Worm (Caenorhabditis elegans) whole organism, L1 larva: ENCODE measurements around the gene pqn-22.

Experiments
- F16B12.6 ChIP-seq: fragments of 150-350 bp; optimal IDR thresholded peaks from 2 replicates; lab custom pipeline; 2014; ENCODE audit warnings: missing biosample characterization, missing genetic modification characterization
- blmp-1 ChIP-seq: fragments of 150-350 bp; optimal IDR thresholded peaks from 2 replicates; lab custom pipeline; 2014; ENCODE audit warnings: missing biosample characterization, missing genetic modification characterization
- ceh-63 ChIP-seq: fragments of 200-800 bp; sonication (Bioruptor generic); optimal IDR thresholded peaks from 2 replicates; lab custom pipeline; 2018; ENCODE audit warnings: mild to moderate bottlenecking, missing genetic modification characterization, missing compliant biosample characterization
- ceh-82 ChIP-seq, 3 experiments: fragments of 150-350 bp in 1 of 3; sonication (generic microtip) in 2 of 3; optimal IDR thresholded peaks; 2 replicates each; lab custom pipeline; 2014 to 2017; ENCODE audit warnings: missing biosample characterization in 3 of 3, missing genetic modification characterization in 3 of 3
- ceh-88 ChIP-seq: fragments of 200-800 bp; sonication (Bioruptor generic); IDR thresholded peaks from 2 replicates; pipeline ENCODE4 v1.3.6; 2022; ENCODE audit warnings: missing genetic modification characterization, missing compliant biosample characterization
- ceh-90 ChIP-seq: sonication (generic microtip); optimal IDR thresholded peaks from 2 replicates; lab custom pipeline; 2016; ENCODE audit warnings: missing genetic modification characterization, missing compliant biosample characterization
- ces-1 ChIP-seq: fragments of 150-350 bp; optimal IDR thresholded peaks from 2 replicates; lab custom pipeline; 2014; ENCODE audit warnings: missing biosample characterization, missing genetic modification reagents, missing genetic modification characterization
- efl-3 ChIP-seq: fragments of 200-800 bp; sonication (Bioruptor generic); optimal IDR thresholded peaks from 2 replicates; lab custom pipeline; 2018; ENCODE audit warnings: mild to moderate bottlenecking, missing genetic modification characterization, missing compliant biosample characterization
- egl-13 ChIP-seq: sonication (generic microtip); optimal IDR thresholded peaks from 2 replicates; lab custom pipeline; 2016; ENCODE audit warnings: missing genotype, missing genetic modification reagents, missing genetic modification characterization, missing compliant biosample characterization
- elt-2 ChIP-seq: sonication (generic microtip); optimal IDR thresholded peaks from 2 replicates; lab custom pipeline; 2016; ENCODE audit warnings: missing genetic modification characterization, mild to moderate bottlenecking, inconsistent platforms, missing compliant biosample characterization, missing genetic modification reagents
- elt-3 ChIP-seq, 6 experiments: fragments of 150-350 bp in 1 of 6; sonication (generic microtip); optimal IDR thresholded peaks; 2 replicates each; lab custom pipeline; 2017 to 2018; ENCODE audit warnings: missing biosample characterization in 6 of 6, missing genetic modification characterization in 6 of 6, inconsistent platforms in 1 of 6
- ets-5 ChIP-seq: fragments of 200-800 bp; sonication (Bioruptor generic); IDR thresholded peaks from 2 replicates; pipeline ENCODE4 v1.3.6; 2022; ENCODE audit warnings: missing genetic modification characterization, missing compliant biosample characterization
- fkh-10 ChIP-seq: sonication (generic microtip); optimal IDR thresholded peaks from 2 replicates; lab custom pipeline; 2017; ENCODE audit warnings: missing biosample characterization, missing genetic modification reagents, missing genetic modification characterization
- fkh-8 ChIP-seq: sonication (generic microtip); optimal IDR thresholded peaks from 2 replicates; lab custom pipeline; 2016; ENCODE audit warnings: mild to moderate bottlenecking, missing genetic modification characterization, missing compliant biosample characterization
- grh-1 ChIP-seq: fragments of 200-800 bp; sonication (Bioruptor generic); IDR thresholded peaks from 2 replicates; pipeline ENCODE4 v1.3.6; 2022; ENCODE audit warnings: missing genetic modification reagents, missing genetic modification characterization, missing compliant biosample characterization
- hlh-4 ChIP-seq: sonication (generic microtip); optimal IDR thresholded peaks from 2 replicates; lab custom pipeline; 2016; ENCODE audit warnings: mild to moderate bottlenecking, missing genetic modification characterization, missing compliant biosample characterization
- hpl-2 ChIP-seq: fragments of 150-350 bp; optimal IDR thresholded peaks from 2 replicates; lab custom pipeline; 2014; ENCODE audit warnings: missing biosample characterization, missing genetic modification reagents, missing genetic modification characterization
- irx-1 ChIP-seq: sonication (generic microtip); optimal IDR thresholded peaks from 2 replicates; lab custom pipeline; 2016; ENCODE audit warnings: missing genetic modification characterization, missing compliant biosample characterization
- isw-1 ChIP-seq: fragments of 200-800 bp; sonication (Bioruptor generic); IDR thresholded peaks from 2 replicates; pipeline ENCODE4 v1.3.6; 2022; ENCODE audit warnings: missing genetic modification characterization, missing compliant biosample characterization
- jun-1 ChIP-seq: fragments of 150-350 bp; optimal IDR thresholded peaks from 2 replicates; lab custom pipeline; 2014; ENCODE audit warnings: missing biosample characterization, missing genetic modification reagents, missing genetic modification characterization
- lin-14 ChIP-seq: fragments of 200-800 bp; sonication (Bioruptor generic); optimal IDR thresholded peaks from 2 replicates; lab custom pipeline; 2018; ENCODE audit warnings: mild to moderate bottlenecking, missing genetic modification characterization, moderate library complexity, missing compliant biosample characterization
- lin-35 ChIP-seq, 2 experiments: fragments of 150-350 bp; optimal IDR thresholded peaks; 2 replicates each; lab custom pipeline; 2014; ENCODE audit warnings: missing biosample characterization in 2 of 2, missing genetic modification characterization in 2 of 2, missing genetic modification reagents in 2 of 2
- lin-39 ChIP-seq: fragments of 150-350 bp; optimal IDR thresholded peaks from 2 replicates; lab custom pipeline; 2014; ENCODE audit warnings: missing biosample characterization, missing genetic modification reagents, missing genetic modification characterization
- lir-3 ChIP-seq: sonication (generic microtip); optimal IDR thresholded peaks from 2 replicates; lab custom pipeline; 2016; ENCODE audit warnings: mild to moderate bottlenecking, missing genetic modification characterization, moderate library complexity, missing compliant biosample characterization; ENCODE audit not compliant: poor library complexity
- lsy-2 ChIP-seq, 2 experiments: fragments of 150-350 bp; optimal IDR thresholded peaks; 2 replicates each; lab custom pipeline; 2014; ENCODE audit warnings: missing biosample characterization in 2 of 2, missing genetic modification characterization in 2 of 2
- mdl-1 ChIP-seq, 2 experiments: fragments of 150-350 bp; optimal IDR thresholded peaks; 2 replicates each; lab custom pipeline; 2014 to 2017; ENCODE audit warnings: missing biosample characterization in 2 of 2, missing genetic modification characterization in 2 of 2, inconsistent platforms in 1 of 2
- mef-2 ChIP-seq: fragments of 150-350 bp; optimal IDR thresholded peaks from 2 replicates; lab custom pipeline; 2014; ENCODE audit warnings: missing biosample characterization, missing genetic modification characterization
- mep-1 ChIP-seq: fragments of 150-350 bp; optimal IDR thresholded peaks from 2 replicates; lab custom pipeline; 2014; ENCODE audit warnings: missing biosample characterization, missing genetic modification characterization
- nhr-11 ChIP-seq: fragments of 150-350 bp; optimal IDR thresholded peaks from 2 replicates; lab custom pipeline; 2014; ENCODE audit warnings: missing biosample characterization, missing genetic modification characterization
- nhr-12 ChIP-seq: sonication (generic microtip); optimal IDR thresholded peaks from 2 replicates; lab custom pipeline; 2017; ENCODE audit warnings: missing biosample characterization, missing genetic modification characterization
- nhr-20 ChIP-seq: sonication (generic microtip); optimal IDR thresholded peaks from 2 replicates; lab custom pipeline; 2016; ENCODE audit warnings: mild to moderate bottlenecking, missing genetic modification characterization, missing compliant biosample characterization
- nhr-237 ChIP-seq: fragments of 150-350 bp; optimal IDR thresholded peaks from 2 replicates; lab custom pipeline; 2014; ENCODE audit warnings: missing biosample characterization, missing genetic modification characterization
- nhr-28 ChIP-seq: fragments of 150-350 bp; optimal IDR thresholded peaks from 2 replicates; lab custom pipeline; 2014; ENCODE audit warnings: missing biosample characterization, missing genetic modification characterization
- nhr-47 ChIP-seq: sonication (generic microtip); optimal IDR thresholded peaks from 2 replicates; lab custom pipeline; 2016; ENCODE audit warnings: mild to moderate bottlenecking, missing genetic modification characterization, moderate library complexity, missing compliant biosample characterization
- nhr-71 ChIP-seq: sonication (generic microtip); optimal IDR thresholded peaks from 2 replicates; lab custom pipeline; 2016; ENCODE audit warnings: mild to moderate bottlenecking, missing genetic modification characterization, moderate library complexity, missing compliant biosample characterization
- nhr-90 ChIP-seq: sonication (generic microtip); optimal IDR thresholded peaks from 2 replicates; lab custom pipeline; 2016; ENCODE audit warnings: mild to moderate bottlenecking, missing genetic modification characterization, missing compliant biosample characterization; ENCODE audit not compliant: poor library complexity
- pag-3 ChIP-seq: sonication (generic microtip); optimal IDR thresholded peaks from 2 replicates; lab custom pipeline; 2017; ENCODE audit warnings: missing genetic modification characterization, mild to moderate bottlenecking, missing compliant biosample characterization, antibody characterized with exemption, borderline replicate concordance; ENCODE audit not compliant: insufficient read depth
- pax-3 ChIP-seq: fragments of 200-800 bp; sonication (Bioruptor generic); optimal IDR thresholded peaks from 2 replicates; lab custom pipeline; 2018; ENCODE audit warnings: mild to moderate bottlenecking, missing genetic modification characterization, moderate library complexity, missing compliant biosample characterization
- rnt-1 ChIP-seq: sonication (generic microtip); optimal IDR thresholded peaks from 2 replicates; lab custom pipeline; 2016; ENCODE audit warnings: mild to moderate bottlenecking, missing genetic modification characterization, moderate library complexity, missing compliant biosample characterization
- skn-1 ChIP-seq: fragments of 150-350 bp; optimal IDR thresholded peaks from 2 replicates; lab custom pipeline; 2014; ENCODE audit warnings: missing biosample characterization, missing genetic modification characterization
- sox-4 ChIP-seq: sonication (generic microtip); optimal IDR thresholded peaks from 2 replicates; lab custom pipeline; 2016; ENCODE audit warnings: missing genetic modification characterization, missing compliant biosample characterization
- tlp-1 ChIP-seq: fragments of 150-350 bp; optimal IDR thresholded peaks from 2 replicates; lab custom pipeline; 2014; ENCODE audit warnings: missing biosample characterization, missing genetic modification characterization
- unc-30 ChIP-seq: sonication (generic microtip); optimal IDR thresholded peaks from 2 replicates; lab custom pipeline; 2017; ENCODE audit warnings: missing biosample characterization, missing genetic modification characterization
- unc-86 ChIP-seq: sonication (generic microtip); optimal IDR thresholded peaks from 2 replicates; lab custom pipeline; 2016; ENCODE audit warnings: missing genetic modification characterization, missing compliant biosample characterization
- xbp-1 ChIP-seq: sonication (generic microtip); optimal IDR thresholded peaks from 2 replicates; lab custom pipeline; 2016; ENCODE audit warnings: missing genetic modification characterization, missing compliant biosample characterization
- zag-1 ChIP-seq: fragments of 150-350 bp; optimal IDR thresholded peaks from 2 replicates; lab custom pipeline; 2014; ENCODE audit warnings: missing biosample characterization, missing genetic modification characterization
- ztf-11 ChIP-seq, 2 experiments: sonication (generic microtip); optimal IDR thresholded peaks; 2 replicates each; lab custom pipeline; 2016 to 2017; ENCODE audit warnings: missing genetic modification characterization in 2 of 2, missing biosample characterization in 1 of 2, missing compliant biosample characterization in 1 of 2
- ztf-4 ChIP-seq: fragments of 150-350 bp; optimal IDR thresholded peaks from 2 replicates; lab custom pipeline; 2014; ENCODE audit warnings: missing biosample characterization, missing genetic modification characterization

Gene pqn-22

DNA sequence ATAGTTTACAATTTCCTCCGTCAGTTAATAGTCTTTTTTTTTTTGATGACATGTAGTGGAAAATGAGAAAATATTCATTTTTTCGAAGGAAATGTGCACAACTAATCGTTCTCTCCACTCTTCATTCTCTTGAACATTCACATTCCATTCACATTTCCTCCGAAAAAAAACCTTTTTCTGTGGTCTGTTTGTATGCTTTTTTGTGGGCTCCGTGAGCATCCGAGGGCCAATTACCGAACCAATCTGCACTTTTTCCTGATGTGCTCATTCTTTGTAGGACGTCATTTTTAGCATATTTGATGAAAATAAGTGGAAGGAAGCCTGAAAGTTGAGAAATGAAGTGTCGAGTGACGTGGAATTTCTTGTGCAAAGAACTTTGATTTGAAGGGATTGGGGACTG lies 26.3 kb upstream of the pqn-22 start:
- TF ChIP-seq ets-5 (GFP tag; lab: Robert Waterston, UW), result no peak
- TF ChIP-seq irx-1 (tag; lab: Kevin White, UChicago), result no peak
- TF ChIP-seq mep-1 (tag; lab: Kevin White, UChicago), result no peak
- TF ChIP-seq ceh-90 (tag; lab: Kevin White, UChicago), result no peak
- TF ChIP-seq F16B12.6 (tag; lab: Kevin White, UChicago), result no peak
- TF ChIP-seq efl-3 (GFP tag; lab: Kevin White, UChicago), result no peak
- TF ChIP-seq tlp-1 (tag; lab: Kevin White, UChicago), result no peak
- TF ChIP-seq isw-1 (GFP tag; lab: Robert Waterston, UW), result no peak
- TF ChIP-seq ceh-88 (GFP tag; lab: Robert Waterston, UW), result no peak
- TF ChIP-seq nhr-20 (tag; lab: Kevin White, UChicago), result no peak
- TF ChIP-seq ztf-4, result no peak
- no peak for TF ChIP-seq unc-30 (tag; lab: Kevin White, UChicago)
- no peak for TF ChIP-seq nhr-11
- no peak for TF ChIP-seq lin-35 (GFP tag; optimal IDR thresholded peaks at IDR 0.05; lab: Kevin White, UChicago)
- no peak for TF ChIP-seq nhr-12
- TF ChIP-seq skn-1, result no peak
- TF ChIP-seq nhr-71 (tag; lab: Kevin White, UChicago), result no peak
- TF ChIP-seq ztf-11 (tag; optimal IDR thresholded peaks at IDR 0.05; lab: Kevin White, UChicago), result no peak
- no peak for TF ChIP-seq mdl-1 (tag; optimal IDR thresholded peaks at IDR 0.05; lab: Kevin White, UChicago)
- TF ChIP-seq lin-14 (GFP tag; lab: Kevin White, UChicago), result no peak

DNA sequence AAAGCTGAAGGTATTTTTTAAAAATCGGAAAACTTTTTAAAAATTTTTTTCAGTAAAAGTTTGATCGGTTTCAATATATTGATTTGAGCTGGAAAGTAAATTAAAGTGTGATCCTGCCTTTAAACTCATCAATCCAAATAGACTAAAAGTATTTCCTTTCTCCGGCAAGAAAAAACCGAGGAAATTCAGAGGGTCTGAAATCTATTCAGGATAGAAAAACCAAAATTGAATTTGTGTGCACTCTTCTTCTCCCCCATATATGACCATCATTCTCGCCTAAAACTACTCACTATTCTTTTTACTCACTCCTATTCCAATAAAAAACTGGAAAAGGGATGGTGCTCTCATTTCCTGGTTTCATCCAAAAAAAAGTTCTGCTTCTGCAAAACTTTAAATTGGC lies 21.4 kb upstream of the pqn-22 start:
- no peak for TF ChIP-seq nhr-237 (tag; lab: Kevin White, UChicago)
- no peak for TF ChIP-seq elt-3 (tag; optimal IDR thresholded peaks at IDR 0.05; lab: Kevin White, UChicago)
- peak; percentile 83 for TF ChIP-seq fkh-10 (GFP tag; lab: Kevin White, UChicago)
- TF ChIP-seq ces-1 (GFP tag; lab: Kevin White, UChicago), result peak; percentile 20
- TF ChIP-seq lin-14 (GFP tag; lab: Kevin White, UChicago), result peak; percentile 51
- TF ChIP-seq lsy-2 (tag; optimal IDR thresholded peaks at IDR 0.05; lab: Kevin White, UChicago), result no peak
- TF ChIP-seq rnt-1 (tag; lab: Kevin White, UChicago), result no peak
- no peak for TF ChIP-seq mep-1 (tag; lab: Kevin White, UChicago)
- TF ChIP-seq elt-2 (tag; lab: Kevin White, UChicago), result no peak
- no peak for TF ChIP-seq zag-1 (tag; lab: Kevin White, UChicago)
- no peak for TF ChIP-seq ceh-63 (GFP tag; lab: Kevin White, UChicago)
- TF ChIP-seq lin-39 (tag; lab: Kevin White, UChicago), result no peak
- TF ChIP-seq pag-3 (tag; lab: Kevin White, UChicago), result no peak

DNA sequence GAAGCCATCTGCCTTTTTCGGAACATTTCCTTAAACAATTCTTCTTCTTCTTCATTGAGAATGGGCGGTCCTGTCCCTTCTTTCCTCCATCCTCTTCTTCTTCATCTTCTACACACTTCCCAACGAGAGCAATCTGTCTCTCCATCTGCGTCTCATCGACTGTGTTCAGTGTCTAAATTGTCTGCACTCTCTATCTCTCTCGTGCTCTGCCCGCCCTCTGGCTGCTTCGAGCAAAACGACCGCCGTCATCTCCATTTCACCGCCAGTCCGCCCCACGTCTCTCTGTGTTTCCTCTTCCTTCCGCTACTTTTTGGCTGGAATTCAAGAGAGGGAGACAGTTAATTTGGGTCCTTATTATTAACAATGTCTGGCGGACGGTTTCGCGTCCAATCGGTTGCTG lies 20.0 kb upstream of the pqn-22 start:
- no peak for TF ChIP-seq hlh-4 (tag; lab: Kevin White, UChicago)
- TF ChIP-seq mef-2, result no peak
- no peak for TF ChIP-seq egl-13 (tag; lab: Kevin White, UChicago)
- TF ChIP-seq lin-39 (tag; lab: Kevin White, UChicago), result no peak
- TF ChIP-seq nhr-237 (tag; lab: Kevin White, UChicago), result no peak
- TF ChIP-seq jun-1, result no peak
- no peak for TF ChIP-seq fkh-10 (GFP tag; lab: Kevin White, UChicago)
- no peak for TF ChIP-seq nhr-12
- TF ChIP-seq F16B12.6 (tag; lab: Kevin White, UChicago), result no peak
- TF ChIP-seq xbp-1 (tag; lab: Kevin White, UChicago), result no peak
- peak; percentile 47 for TF ChIP-seq nhr-71 (tag; lab: Kevin White, UChicago)
- TF ChIP-seq sox-4 (tag; lab: Kevin White, UChicago), result no peak
- TF ChIP-seq nhr-47 (tag; lab: Kevin White, UChicago), result peak; percentile 13
- TF ChIP-seq rnt-1 (tag; lab: Kevin White, UChicago), result peak; percentile 57
- TF ChIP-seq unc-86, result no peak
- TF ChIP-seq nhr-20 (tag; lab: Kevin White, UChicago), result no peak
- no peak for TF ChIP-seq lir-3 (tag; lab: Kevin White, UChicago)
- no peak for TF ChIP-seq ces-1 (GFP tag; lab: Kevin White, UChicago)
- TF ChIP-seq grh-1 (GFP tag; lab: Robert Waterston, UW), result no peak
- peak in 1 of 2 experiments; percentile 18 for TF ChIP-seq lin-35 (GFP tag; optimal IDR thresholded peaks at IDR 0.05; lab: Kevin White, UChicago)
- TF ChIP-seq ceh-82 (tag; optimal IDR thresholded peaks at IDR 0.05; lab: Kevin White, UChicago), result peak in 1 of 3 experiments; percentile 48
- TF ChIP-seq ztf-4, result no peak
- TF ChIP-seq blmp-1 (tag; lab: Kevin White, UChicago), result no peak
- no peak for TF ChIP-seq pax-3 (tag; lab: Kevin White, UChicago)
- TF ChIP-seq fkh-8 (tag; lab: Kevin White, UChicago), result peak; percentile 1
- TF ChIP-seq nhr-28 (tag; lab: Kevin White, UChicago), result no peak
- no peak for TF ChIP-seq nhr-90 (tag; lab: Kevin White, UChicago)
- TF ChIP-seq hpl-2 (GFP tag; lab: Kevin White, UChicago), result no peak
- TF ChIP-seq tlp-1 (tag; lab: Kevin White, UChicago), result no peak
